Worm (Caenorhabditis elegans): Measurements from ENCODE around the gene dnj-11.

Gene dnj-11

DNA sequence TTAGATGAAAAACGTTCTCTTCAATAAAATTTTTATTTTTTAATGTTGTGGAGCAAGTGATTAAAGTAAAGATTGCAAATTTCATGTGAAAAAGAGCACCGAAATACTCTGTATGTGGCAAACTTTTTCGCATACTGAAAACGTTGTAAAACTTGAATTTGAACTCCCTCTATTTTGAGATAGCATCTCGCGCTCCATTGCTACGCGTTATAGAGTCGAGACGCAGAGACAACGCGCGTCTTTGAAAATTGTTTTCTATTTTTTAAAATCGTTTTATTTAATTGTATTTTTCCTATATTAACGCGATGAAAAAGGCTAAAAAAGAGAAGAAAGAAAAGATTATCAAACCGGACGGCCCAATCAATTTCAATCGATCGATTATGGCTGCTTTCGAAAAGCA, 37.1 kb upstream of the dnj-11 start, which contains the start of gene fan-1:
fan-1 (plus strand) TSS at position 78 of the 400 bp plus-strand sequence.
- no peak for TF ChIP-seq egl-27 (tag; optimal IDR thresholded peaks at IDR 0.05)
- no peak for TF ChIP-seq elt-1 (tag; optimal IDR thresholded peaks at IDR 0.05)
- TF ChIP-seq lsy-12 (tag; optimal IDR thresholded peaks at IDR 0.05), result no peak
- TF ChIP-seq sea-2 (GFP tag; optimal IDR thresholded peaks at IDR 0.05), result no peak
- peak; percentile 32 for TF ChIP-seq lin-39 (tag; optimal IDR thresholded peaks at IDR 0.05)
- no peak for TF ChIP-seq jun-1 (tag; optimal IDR thresholded peaks at IDR 0.05)
- TF ChIP-seq nhr-25 (tag; optimal IDR thresholded peaks at IDR 0.05), result peak; percentile 12
- no peak for TF ChIP-seq mdl-1 (tag; optimal IDR thresholded peaks at IDR 0.05)
- TF ChIP-seq snpc-4 (tag; optimal IDR thresholded peaks at IDR 0.05), result peak; percentile 55
- peak; percentile 85 for TF ChIP-seq pha-4 (tag; optimal IDR thresholded peaks at IDR 0.05)
- peak; percentile 18 for TF ChIP-seq ceh-28 (tag; optimal IDR thresholded peaks at IDR 0.05)
- no peak for TF ChIP-seq aly-2 (tag; optimal IDR thresholded peaks at IDR 0.05)
- no peak for TF ChIP-seq fos-1 (tag; optimal IDR thresholded peaks at IDR 0.05)
- no peak for TF ChIP-seq elt-2 (tag; optimal IDR thresholded peaks at IDR 0.05)
- TF ChIP-seq hmg-11 (tag; optimal IDR thresholded peaks at IDR 0.05), result peak; percentile 15
- TF ChIP-seq nhr-67 (tag; optimal IDR thresholded peaks at IDR 0.05), result no peak
- peak; percentile 17 for TF ChIP-seq nhr-43 (tag; optimal IDR thresholded peaks at IDR 0.05; ENCODE audit: poor library complexity, severe bottlenecking)
- no peak for TF ChIP-seq ZK546.5 (tag; optimal IDR thresholded peaks at IDR 0.05)
- no peak for TF ChIP-seq unc-62 (GFP tag; optimal IDR thresholded peaks at IDR 0.05)
- no peak for TF ChIP-seq fkh-2 (tag; optimal IDR thresholded peaks at IDR 0.05)
- TF ChIP-seq ceh-9 (tag; optimal IDR thresholded peaks at IDR 0.05), result no peak
- no peak for TF ChIP-seq egl-5 (tag; optimal IDR thresholded peaks at IDR 0.05)
- no peak for TF ChIP-seq eor-1 (tag; optimal IDR thresholded peaks at IDR 0.05)
- TF ChIP-seq R02D3.7 (tag; optimal IDR thresholded peaks at IDR 0.05), result peak; percentile 49
- TF ChIP-seq ztf-11 (tag; optimal IDR thresholded peaks at IDR 0.05), result no peak
- TF ChIP-seq nhr-237 (tag; optimal IDR thresholded peaks at IDR 0.05), result no peak
- TF ChIP-seq fkh-10 (GFP tag; optimal IDR thresholded peaks at IDR 0.05), result no peak
- TF ChIP-seq lin-15B (tag; optimal IDR thresholded peaks at IDR 0.05), result peak; percentile 63
- TF ChIP-seq nfya-1 (tag; optimal IDR thresholded peaks at IDR 0.05; ENCODE audit: insufficient read depth), result peak; percentile 84
- TF ChIP-seq nhr-23 (tag; optimal IDR thresholded peaks at IDR 0.05), result peak; percentile 71
- TF ChIP-seq nhr-11 (tag; optimal IDR thresholded peaks at IDR 0.05), result no peak
- TF ChIP-seq ztf-4 (tag; optimal IDR thresholded peaks at IDR 0.05), result no peak
- peak; percentile 58 for TF ChIP-seq skn-1 (tag; optimal IDR thresholded peaks at IDR 0.05)
- TF ChIP-seq tbx-2 (tag; optimal IDR thresholded peaks at IDR 0.05), result no peak
- no peak for TF ChIP-seq mml-1 (tag; optimal IDR thresholded peaks at IDR 0.05)

DNA sequence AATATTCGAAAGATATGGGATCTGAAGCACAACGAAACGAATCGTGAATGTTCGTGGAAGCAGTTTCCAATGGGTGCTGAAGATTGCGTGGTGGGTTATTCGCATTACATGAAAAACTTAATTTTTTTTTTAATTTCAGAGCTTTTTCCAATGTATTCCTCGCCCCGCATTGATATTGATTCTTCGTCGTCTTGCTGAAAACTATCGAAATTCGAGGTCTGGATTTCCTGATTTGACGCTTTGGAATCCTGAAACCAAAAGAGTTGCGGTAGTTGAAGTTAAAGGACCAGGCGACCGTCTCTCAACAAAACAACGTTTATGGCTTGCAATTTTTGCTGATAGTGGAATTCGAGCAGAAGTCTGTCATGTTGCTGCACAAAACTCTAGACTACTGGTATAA, 33.6 kb upstream of the dnj-11 start:
- TF ChIP-seq elt-3 (tag; optimal IDR thresholded peaks at IDR 0.05) (no peak), elt-2 (tag; optimal IDR thresholded peaks at IDR 0.05) (peak; percentile 23), nhr-43 (tag; optimal IDR thresholded peaks at IDR 0.05; ENCODE audit: poor library complexity, severe bottlenecking) (peak; percentile 27)

DNA sequence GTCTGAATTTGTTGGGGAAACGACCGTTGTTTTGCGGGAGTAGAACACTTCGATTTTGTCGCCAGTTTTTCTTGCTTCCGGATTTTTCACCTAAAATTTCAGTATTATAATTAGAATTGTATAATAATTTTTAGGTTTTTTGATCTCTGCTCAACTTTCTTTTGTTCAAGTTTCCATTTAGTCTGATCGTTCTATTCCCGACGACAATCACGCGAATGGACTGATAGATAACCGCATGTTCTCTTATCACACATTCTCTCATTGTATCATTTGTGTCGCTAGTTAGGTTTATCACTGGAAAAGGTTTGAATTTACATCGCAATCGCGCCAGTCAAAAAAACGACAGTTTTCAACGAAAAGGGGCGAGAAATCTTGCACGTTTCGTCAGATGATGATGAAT, 30.8 kb upstream of the dnj-11 start:
- TF ChIP-seq pqm-1 (tag; optimal IDR thresholded peaks at IDR 0.05) (peak; percentile 88), elt-2 (tag; optimal IDR thresholded peaks at IDR 0.05) (peak; percentile 95), nhr-12 (tag; optimal IDR thresholded peaks at IDR 0.05) (no peak), mdl-1 (tag; optimal IDR thresholded peaks at IDR 0.05) (no peak), ztf-4 (tag; optimal IDR thresholded peaks at IDR 0.05) (no peak), nhr-25 (tag; optimal IDR thresholded peaks at IDR 0.05) (no peak), nhr-28 (tag; optimal IDR thresholded peaks at IDR 0.05) (no peak), jun-1 (tag; optimal IDR thresholded peaks at IDR 0.05) (peak; percentile 29), zag-1 (tag; optimal IDR thresholded peaks at IDR 0.05) (no peak), R02D3.7 (tag; optimal IDR thresholded peaks at IDR 0.05) (no peak), unc-62 (GFP tag; optimal IDR thresholded peaks at IDR 0.05) (no peak), lin-39 (tag; optimal IDR thresholded peaks at IDR 0.05) (no peak), hmg-11 (tag; optimal IDR thresholded peaks at IDR 0.05) (no peak), unc-39 (tag; optimal IDR thresholded peaks at IDR 0.05) (no peak), ceh-28 (tag; optimal IDR thresholded peaks at IDR 0.05) (no peak), aly-2 (tag; optimal IDR thresholded peaks at IDR 0.05) (no peak), elt-3 (tag; optimal IDR thresholded peaks at IDR 0.05) (peak in 2 of 3 experiments; percentile 68 to 91), snpc-4 (tag; optimal IDR thresholded peaks at IDR 0.05) (no peak), ceh-82 (tag; optimal IDR thresholded peaks at IDR 0.05) (no peak), daf-12 (tag; optimal IDR thresholded peaks at IDR 0.05) (no peak), lin-15B (tag; optimal IDR thresholded peaks at IDR 0.05) (no peak), pha-4 (tag; optimal IDR thresholded peaks at IDR 0.05) (peak; percentile 33), egl-5 (tag; optimal IDR thresholded peaks at IDR 0.05) (no peak), nhr-77 (tag; optimal IDR thresholded peaks at IDR 0.05) (no peak), nhr-67 (tag; optimal IDR thresholded peaks at IDR 0.05) (no peak), nhr-23 (tag; optimal IDR thresholded peaks at IDR 0.05) (no peak), nhr-43 (tag; optimal IDR thresholded peaks at IDR 0.05; ENCODE audit: poor library complexity, severe bottlenecking) (no peak), nhr-237 (tag; optimal IDR thresholded peaks at IDR 0.05) (no peak), skn-1 (tag; optimal IDR thresholded peaks at IDR 0.05) (no peak), nhr-11 (tag; optimal IDR thresholded peaks at IDR 0.05) (no peak)

Measured in whole organism, L3 larva.